Worm (Caenorhabditis elegans): ENCODE measurements around the gene F59A7.11.

The F59A7.11 gene

ce11 chrV:1966962-1967361, 46.8 kb downstream of the F59A7.11 start:
- TF ChIP-seq tab-1 (GFP tag; IDR thresholded peaks at IDR 0.05) (no peak), flt-1 (GFP tag; IDR thresholded peaks at IDR 0.05) (no peak), cog-1 (tag; optimal IDR thresholded peaks at IDR 0.05) (no peak), klf-2 (GFP tag; conservative IDR thresholded peaks at IDR 0.05) (no peak), ref-1 (GFP tag; conservative IDR thresholded peaks at IDR 0.05) (no peak), med-1 (GFP tag; optimal IDR thresholded peaks at IDR 0.05; ENCODE audit: insufficient read depth) (no peak), T22C8.4 (GFP tag; IDR thresholded peaks at IDR 0.05) (no peak), ztf-23 (GFP tag; IDR thresholded peaks at IDR 0.05) (no peak), ztf-29 (GFP tag; IDR thresholded peaks at IDR 0.05) (no peak)

DNA sequence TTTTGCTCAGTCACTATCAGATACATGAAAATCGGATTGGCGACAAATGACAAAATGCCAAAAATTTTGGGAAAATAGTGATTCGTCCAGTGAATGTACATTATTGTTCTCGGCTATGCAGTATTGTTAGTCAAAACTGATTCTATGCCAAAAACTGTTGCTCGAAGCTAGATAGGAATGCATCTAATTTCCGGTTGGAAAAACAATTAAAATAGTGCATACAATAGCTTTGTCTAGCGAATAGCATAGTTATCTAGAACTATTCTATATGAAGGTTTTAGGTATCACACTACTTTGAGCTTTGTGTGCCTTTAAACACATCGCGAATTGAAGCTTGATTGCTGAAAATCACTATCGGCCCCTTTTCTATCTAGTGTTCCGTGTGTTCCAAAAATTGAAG, 48.9 kb downstream of the F59A7.11 start, which contains the start of gene srj-15:
Gene srj-15, minus strand, starts transcription at position 101 of the 400 bp plus-strand sequence.
- TF ChIP-seq T22C8.4 (GFP tag; IDR thresholded peaks at IDR 0.05) (no peak), tab-1 (GFP tag; IDR thresholded peaks at IDR 0.05) (no peak), flt-1 (GFP tag; IDR thresholded peaks at IDR 0.05) (no peak), ztf-23 (GFP tag; IDR thresholded peaks at IDR 0.05) (no peak), cog-1 (tag; optimal IDR thresholded peaks at IDR 0.05) (no peak), klf-2 (GFP tag; conservative IDR thresholded peaks at IDR 0.05) (no peak), med-1 (GFP tag; optimal IDR thresholded peaks at IDR 0.05; ENCODE audit: insufficient read depth) (no peak), ztf-29 (GFP tag; IDR thresholded peaks at IDR 0.05) (no peak), ref-1 (GFP tag; conservative IDR thresholded peaks at IDR 0.05) (no peak)

Measured in whole organism, midembryonic.